Fruit fly (Drosophila melanogaster) whole organism: ENCODE results near the gene CG7054.

Experiments
- pan ChIP-seq: fragments of >200 bp; optimal IDR thresholded peaks from 2 replicates; lab custom pipeline; 2017
- psq ChIP-seq: fragments of >200 bp; optimal IDR thresholded peaks from 2 replicates; lab custom pipeline; 2017

DNA sequence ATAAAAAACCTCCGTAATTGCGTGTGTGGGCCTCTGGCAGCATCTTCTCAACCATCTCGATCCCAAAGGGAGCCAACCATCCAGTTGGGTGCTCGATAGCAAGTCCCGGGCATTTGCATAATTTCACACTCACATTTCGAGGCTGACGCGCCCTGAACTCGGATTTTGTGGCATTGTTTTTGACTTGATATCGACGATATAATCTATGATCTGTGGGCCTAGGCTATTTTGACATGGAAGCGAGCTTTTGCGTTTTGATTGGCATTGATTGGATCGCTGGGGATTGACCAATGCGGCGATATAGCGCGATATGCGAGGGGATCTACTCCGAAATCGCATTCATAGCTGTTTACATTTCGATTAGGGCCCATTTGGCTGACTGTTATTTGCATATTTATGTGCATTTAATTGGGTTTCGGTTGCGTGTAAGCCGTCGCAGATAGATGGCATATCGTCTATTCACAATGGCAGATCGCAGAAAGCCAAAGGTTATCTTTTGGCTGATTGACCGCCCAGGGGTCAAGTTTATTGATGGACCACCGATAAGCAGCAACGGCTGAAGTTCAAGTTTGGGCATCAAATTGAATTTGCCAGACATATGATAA is 32.5 kb upstream of the CG7054 start:
- TF ChIP-seq pan (no peak), psq (no peak)
